Fruit fly (Drosophila melanogaster): Measurements from ENCODE around the gene Ip259.
A peak's percentile ranks its signal among the peaks of the same experiment; 100 is the strongest.

Ip259 gene

dm6 chr2L:10418981-10419380 is 10.8 kb downstream of the Ip259 start, which contains the start of gene RfC3 (continued):
- no peak for TF ChIP-seq Nf-YC (tag; optimal IDR thresholded peaks at IDR 0.05)
- no peak for TF ChIP-seq otp (GFP tag; IDR thresholded peaks at IDR 0.05)
- no peak for TF ChIP-seq HLH3B (GFP tag; IDR thresholded peaks at IDR 0.05)
- no peak for TF ChIP-seq esg (GFP tag; conservative IDR thresholded peaks at IDR 0.05)
- no peak for TF ChIP-seq Stat92E (GFP tag; optimal IDR thresholded peaks at IDR 0.05)
- no peak for TF ChIP-seq Fer1 (GFP tag; optimal IDR thresholded peaks at IDR 0.05)
- TF ChIP-seq B-H2 (GFP tag; optimal IDR thresholded peaks at IDR 0.05): no peak
- TF ChIP-seq Aef1 (GFP tag; IDR thresholded peaks at IDR 0.05): no peak
- TF ChIP-seq Hr51 (GFP tag; optimal IDR thresholded peaks at IDR 0.05): no peak
- no peak for TF ChIP-seq CG2889 (GFP tag; IDR thresholded peaks at IDR 0.05)
- no peak for TF ChIP-seq CG8281 (tag; optimal IDR thresholded peaks at IDR 0.05)
- TF ChIP-seq Max (GFP tag; optimal IDR thresholded peaks at IDR 0.05): peak; percentile 28
- TF ChIP-seq ato (GFP tag; IDR thresholded peaks at IDR 0.05; ENCODE audit: partially characterized antibody): peak; percentile 94
- no peak for TF ChIP-seq fd96Cb (tag; optimal IDR thresholded peaks at IDR 0.05)
- no peak for TF ChIP-seq CG33213 (GFP tag; optimal IDR thresholded peaks at IDR 0.05)
- TF ChIP-seq CG10267 (tag; optimal IDR thresholded peaks at IDR 0.05): peak; percentile 21
- TF ChIP-seq CG6654 (GFP tag; optimal IDR thresholded peaks at IDR 0.05): no peak
- no peak for TF ChIP-seq gcm (GFP tag; optimal IDR thresholded peaks at IDR 0.05)
- TF ChIP-seq sd (tag; optimal IDR thresholded peaks at IDR 0.05): no peak
- TF ChIP-seq CG30403 (GFP tag; optimal IDR thresholded peaks at IDR 0.05): no peak
- no peak for TF ChIP-seq CG10979 (tag; optimal IDR thresholded peaks at IDR 0.05)
- TF ChIP-seq fu2 (GFP tag; optimal IDR thresholded peaks at IDR 0.05): no peak
- no peak for TF ChIP-seq ash1 (GFP tag; optimal IDR thresholded peaks at IDR 0.05)
- no peak for TF ChIP-seq CG4854 (GFP tag; optimal IDR thresholded peaks at IDR 0.05)
- TF ChIP-seq Opbp (GFP tag; IDR thresholded peaks at IDR 0.05; ENCODE audit: partially characterized antibody): peak; percentile 73; the same call in 2 of the 3 replicates
- TF ChIP-seq CG14965 (GFP tag; optimal IDR thresholded peaks at IDR 0.05; ENCODE audit: borderline replicate concordance): no peak
- no peak for TF ChIP-seq CG3726 (GFP tag; IDR thresholded peaks at IDR 0.05)
- no peak for TF ChIP-seq CG11696 (GFP tag; IDR thresholded peaks at IDR 0.05)
- TF ChIP-seq ac (GFP tag; optimal IDR thresholded peaks at IDR 0.05): no peak
- TF ChIP-seq CG15479 (GFP tag; optimal IDR thresholded peaks at IDR 0.05): no peak
- no peak for TF ChIP-seq Hr39 (optimal IDR thresholded peaks at IDR 0.05)
- TF ChIP-seq pho (GFP tag; optimal IDR thresholded peaks at IDR 0.05): no peak
- peak; percentile 81 for TF ChIP-seq Scr (GFP tag; IDR thresholded peaks at IDR 0.05; ENCODE audit: partially characterized antibody)
- TF ChIP-seq Ada2b (GFP tag; IDR thresholded peaks at IDR 0.05): no peak
- no peak for TF ChIP-seq Mrtf (GFP tag; IDR thresholded peaks at IDR 0.05)
- no peak for TF ChIP-seq CG18599 (GFP tag; optimal IDR thresholded peaks at IDR 0.05)
- TF ChIP-seq D19A (tag; optimal IDR thresholded peaks at IDR 0.05): no peak
- TF ChIP-seq Ptx1 (GFP tag; IDR thresholded peaks at IDR 0.05): no peak
- no peak for TF ChIP-seq Tbp (GFP tag; optimal IDR thresholded peaks at IDR 0.05)
- TF ChIP-seq shn (GFP tag; optimal IDR thresholded peaks at IDR 0.05): no peak
- no peak for TF ChIP-seq CG6272 (GFP tag; IDR thresholded peaks at IDR 0.05)
- TF ChIP-seq Lhr (GFP tag; optimal IDR thresholded peaks at IDR 0.05): no peak
- peak; percentile 54 for TF ChIP-seq Med (GFP tag)
- no peak for TF ChIP-seq yki (optimal IDR thresholded peaks at IDR 0.05)
- TF ChIP-seq inv (GFP tag; IDR thresholded peaks at IDR 0.05; ENCODE audit: partially characterized antibody): peak; percentile 89
- no peak for TF ChIP-seq vfl (GFP tag; optimal IDR thresholded peaks at IDR 0.05)
- no peak for TF ChIP-seq CG17802 (tag; optimal IDR thresholded peaks at IDR 0.05)
- TF ChIP-seq HLH54F (GFP tag; optimal IDR thresholded peaks at IDR 0.05): no peak
- no peak for TF ChIP-seq CG17568 (GFP tag; optimal IDR thresholded peaks at IDR 0.05)
- no peak for TF ChIP-seq CG7839 (tag; optimal IDR thresholded peaks at IDR 0.05)
- no peak for TF ChIP-seq run (tag; optimal IDR thresholded peaks at IDR 0.05)
- no peak for TF ChIP-seq CG10462 (GFP tag; optimal IDR thresholded peaks at IDR 0.05)
